Fruit fly (Drosophila melanogaster) whole organism, embryonic: ENCODE measurements around the gene mRpL49.

Experiments used
- ATbp ChIP-seq: fragments of 200-800 bp; sonication (Bioruptor generic); optimal IDR thresholded peaks from 2 replicates; lab custom pipeline; 2017; ENCODE audit warnings: missing biosample characterization, mild to moderate bottlenecking, missing genetic modification characterization, missing genetic modification reagents
- CG11504 ChIP-seq: fragments of 200-800 bp; sonication (Bioruptor generic); optimal IDR thresholded peaks from 3 replicates; lab custom pipeline; 2019; ENCODE audit warnings: missing biosample characterization, mild to moderate bottlenecking, missing genetic modification characterization, moderate library complexity
- CG11696 ChIP-seq: fragments of 200-800 bp; sonication (Bioruptor generic); IDR thresholded peaks from 2 replicates; pipeline ENCODE4 v1.3.6; 2022; ENCODE audit warnings: missing biosample characterization, missing genetic modification characterization
- CG12942 ChIP-seq: fragments of 200-800 bp; sonication (Bioruptor generic); optimal IDR thresholded peaks from 3 replicates; lab custom pipeline; 2016; ENCODE audit warnings: missing biosample characterization, missing genetic modification characterization
- CG14860 ChIP-seq: fragments of 200-800 bp; sonication (Bioruptor generic); IDR thresholded peaks from 3 replicates; pipeline ENCODE4 v1.3.6; 2022; ENCODE audit warnings: missing biosample characterization, missing genetic modification characterization; ENCODE audit not compliant: partially characterized antibody
- CG15696 ChIP-seq: fragments of 200-800 bp; sonication (Bioruptor generic); optimal IDR thresholded peaks from 2 replicates; lab custom pipeline; 2019; ENCODE audit warnings: missing biosample characterization, mild to moderate bottlenecking, missing genetic modification characterization, moderate library complexity
- CG16863 ChIP-seq: fragments of 200-800 bp; sonication (Bioruptor generic); optimal IDR thresholded peaks from 3 replicates; lab custom pipeline; 2016; ENCODE audit warnings: missing biosample characterization, missing genetic modification characterization
- CG17359 ChIP-seq: fragments of 200-800 bp; sonication (Bioruptor generic); optimal IDR thresholded peaks from 3 replicates; lab custom pipeline; 2018; ENCODE audit warnings: missing biosample characterization, mild to moderate bottlenecking, missing genetic modification characterization, moderate library complexity
- CG17385 ChIP-seq: fragments of 200-800 bp; sonication (Bioruptor generic); optimal IDR thresholded peaks from 3 replicates; lab custom pipeline; 2018; ENCODE audit warnings: missing biosample characterization, mild to moderate bottlenecking, missing genetic modification characterization
- CG2199 ChIP-seq: fragments of 200-800 bp; sonication (Bioruptor generic); IDR thresholded peaks from 3 replicates; pipeline ENCODE4 v1.3.6; 2022; ENCODE audit warnings: missing biosample characterization, missing genetic modification characterization
- CG2875 ChIP-seq: fragments of 200-800 bp; sonication (Bioruptor generic); optimal IDR thresholded peaks from 2 replicates; lab custom pipeline; 2017; ENCODE audit warnings: missing biosample characterization, mild to moderate bottlenecking, missing genetic modification characterization, missing genetic modification reagents
- CG30020 ChIP-seq: fragments of 200-800 bp; optimal IDR thresholded peaks from 2 replicates; lab custom pipeline; 2019; ENCODE audit warnings: missing biosample characterization, mild to moderate bottlenecking, missing genetic modification characterization, moderate library complexity
- CG31224 ChIP-seq: fragments of 200-800 bp; sonication (Bioruptor generic); IDR thresholded peaks from 2 replicates; pipeline ENCODE4 v1.3.6; 2022; ENCODE audit warnings: missing biosample characterization, missing genetic modification characterization
- CG3281 ChIP-seq: fragments of 200-800 bp; sonication (Bioruptor generic); optimal IDR thresholded peaks from 3 replicates; lab custom pipeline; 2017; ENCODE audit warnings: missing biosample characterization, mild to moderate bottlenecking, missing genetic modification characterization
- CG4282 ChIP-seq: fragments of 200-800 bp; sonication (Bioruptor generic); optimal IDR thresholded peaks from 2 replicates; lab custom pipeline; 2016; ENCODE audit warnings: missing biosample characterization, missing genetic modification characterization
- CG4328 ChIP-seq: fragments of 200-800 bp; sonication (Bioruptor generic); optimal IDR thresholded peaks from 3 replicates; lab custom pipeline; 2017; ENCODE audit warnings: missing biosample characterization, missing genetic modification reagents, missing genetic modification characterization
- CG4820 ChIP-seq: fragments of 200-800 bp; sonication (Bioruptor generic); optimal IDR thresholded peaks from 3 replicates; lab custom pipeline; 2016; ENCODE audit warnings: missing biosample characterization, missing genetic modification characterization
- CG6272 ChIP-seq: fragments of 200-800 bp; sonication (Bioruptor generic); IDR thresholded peaks from 2 replicates; pipeline ENCODE4 v1.3.6; 2022; ENCODE audit warnings: missing biosample characterization, missing genetic modification characterization
- CG6791 ChIP-seq: fragments of 200-800 bp; sonication (Bioruptor generic); IDR thresholded peaks from 3 replicates; pipeline ENCODE4 v1.3.6; 2022; ENCODE audit warnings: missing biosample characterization, missing genetic modification characterization; ENCODE audit not compliant: partially characterized antibody
- CG6854 ChIP-seq: fragments of 200-800 bp; sonication (Bioruptor generic); optimal IDR thresholded peaks from 3 replicates; lab custom pipeline; 2017; ENCODE audit warnings: missing biosample characterization, mild to moderate bottlenecking, missing genetic modification characterization
- CG7556 ChIP-seq: fragments of 200-800 bp; sonication (Bioruptor generic); optimal IDR thresholded peaks from 2 replicates; lab custom pipeline; 2017; ENCODE audit warnings: missing biosample characterization, mild to moderate bottlenecking, missing genetic modification characterization
- CG8281 ChIP-seq: fragments of 200-800 bp; sonication (Bioruptor generic); optimal IDR thresholded peaks from 2 replicates; lab custom pipeline; 2018; ENCODE audit warnings: missing biosample characterization, mild to moderate bottlenecking, missing genetic modification characterization, moderate library complexity
- CG8290 ChIP-seq, 3 experiments: fragments of 200-800 bp; sonication (Bioruptor generic); optimal IDR thresholded peaks; 2 replicates each; lab custom pipeline; 2016 to 2019; ENCODE audit warnings: missing biosample characterization in 3 of 3, missing genetic modification characterization in 3 of 3, mild to moderate bottlenecking in 2 of 3, moderate library complexity in 1 of 3
- CG8765 ChIP-seq: fragments of 200-800 bp; sonication (Bioruptor generic); IDR thresholded peaks from 2 replicates; pipeline ENCODE4 v1.3.6; 2022; ENCODE audit warnings: missing biosample characterization, missing genetic modification characterization
- CG9817 ChIP-seq: fragments of 200-800 bp; sonication (Bioruptor generic); optimal IDR thresholded peaks from 2 replicates; lab custom pipeline; 2018; ENCODE audit warnings: missing biosample characterization, mild to moderate bottlenecking, missing genetic modification characterization, moderate library complexity
- CG9932 ChIP-seq: fragments of 200-800 bp; sonication (Bioruptor generic); IDR thresholded peaks from 2 replicates; pipeline ENCODE4 v1.3.6; 2022; ENCODE audit warnings: missing biosample characterization, missing genetic modification characterization
- D ChIP-seq, 2 experiments: fragments of 200-800 bp in 1 of 2; fragments of >200 bp in 1 of 2; sonication (Bioruptor generic) in 1 of 2; optimal IDR thresholded peaks; 2 replicates in 1 of 2; 3 replicates in 1 of 2; lab custom pipeline; 2017; ENCODE audit warnings: mild to moderate bottlenecking in 1 of 2, missing biosample characterization in 1 of 2, missing genetic modification characterization in 1 of 2, missing genetic modification reagents in 1 of 2
- Dad ChIP-seq: fragments of 200-800 bp; sonication (Bioruptor generic); optimal IDR thresholded peaks from 3 replicates; lab custom pipeline; 2016; ENCODE audit warnings: missing biosample characterization, missing genetic modification characterization
- Deaf1 ChIP-seq: fragments of 200-800 bp; optimal IDR thresholded peaks from 3 replicates; lab custom pipeline; 2019; ENCODE audit warnings: missing biosample characterization, mild to moderate bottlenecking, missing genetic modification characterization, moderate library complexity
- Dip2 ChIP-seq: fragments of 200-800 bp; sonication (Bioruptor generic); IDR thresholded peaks from 2 replicates; pipeline ENCODE4 v1.3.6; 2022; ENCODE audit warnings: missing biosample characterization, missing genetic modification characterization
- HLH54F ChIP-seq: fragments of 200-800 bp; sonication (Bioruptor generic); optimal IDR thresholded peaks from 3 replicates; lab custom pipeline; 2016; ENCODE audit warnings: missing biosample characterization, missing genetic modification characterization
- Max ChIP-seq: fragments of 200-800 bp; sonication (Bioruptor generic); optimal IDR thresholded peaks from 2 replicates; lab custom pipeline; 2016; ENCODE audit warnings: missing biosample characterization, mild to moderate bottlenecking, missing genetic modification characterization
- Mes4 ChIP-seq: fragments of 200-800 bp; sonication (Bioruptor generic); optimal IDR thresholded peaks from 2 replicates; lab custom pipeline; 2016; ENCODE audit warnings: missing biosample characterization, missing genetic modification characterization
- Myb ChIP-seq: fragments of 200-800 bp; sonication (Bioruptor generic); optimal IDR thresholded peaks from 2 replicates; lab custom pipeline; 2016; ENCODE audit warnings: missing biosample characterization, missing genetic modification characterization
- Oli ChIP-seq: fragments of 200-800 bp; sonication (Bioruptor generic); optimal IDR thresholded peaks from 2 replicates; lab custom pipeline; 2018; ENCODE audit warnings: missing biosample characterization, mild to moderate bottlenecking, missing genetic modification characterization, moderate library complexity
- Sin3A ChIP-seq: fragments of >200 bp; optimal IDR thresholded peaks from 2 replicates; lab custom pipeline; 2018
- abd-A ChIP-seq: fragments of 200-800 bp; sonication (Bioruptor generic); optimal IDR thresholded peaks from 3 replicates; lab custom pipeline; 2019; ENCODE audit warnings: missing biosample characterization, mild to moderate bottlenecking, missing genetic modification characterization, moderate library complexity
- btn ChIP-seq: fragments of 200-800 bp; sonication (Bioruptor generic); optimal IDR thresholded peaks from 2 replicates; lab custom pipeline; 2016; ENCODE audit warnings: missing biosample characterization, missing genetic modification characterization
- dmrt11E ChIP-seq: fragments of 200-800 bp; sonication (Bioruptor generic); optimal IDR thresholded peaks from 3 replicates; lab custom pipeline; 2018; ENCODE audit warnings: missing biosample characterization, mild to moderate bottlenecking, missing genetic modification characterization, moderate library complexity
- en ChIP-seq: fragments of 200-800 bp; sonication (Bioruptor generic); optimal IDR thresholded peaks from 2 replicates; lab custom pipeline; 2016; ENCODE audit warnings: missing biosample characterization, missing genetic modification characterization
- fu2 ChIP-seq: fragments of 200-800 bp; sonication (Bioruptor generic); optimal IDR thresholded peaks from 2 replicates; lab custom pipeline; 2016; ENCODE audit warnings: missing biosample characterization, missing genetic modification characterization
- gfzf ChIP-seq: fragments of 200-800 bp; sonication (Bioruptor generic); optimal IDR thresholded peaks from 2 replicates; lab custom pipeline; 2016; ENCODE audit warnings: missing biosample characterization, mild to moderate bottlenecking, missing genetic modification characterization, moderate library complexity
- her ChIP-seq: fragments of 200-800 bp; sonication (Bioruptor generic); optimal IDR thresholded peaks from 2 replicates; lab custom pipeline; 2016; ENCODE audit warnings: missing biosample characterization, missing genetic modification characterization
- lola ChIP-seq, 3 experiments: fragments of >200 bp in 2 of 3; fragments of 200-800 bp in 1 of 3; sonication (Bioruptor generic) in 1 of 3; optimal IDR thresholded peaks; 2 replicates each; lab custom pipeline; 2017 to 2019; ENCODE audit warnings: missing biosample characterization in 3 of 3, missing genetic modification characterization in 3 of 3, mild to moderate bottlenecking in 1 of 3, moderate library complexity in 1 of 3
- nerfin-1 ChIP-seq: fragments of 200-800 bp; sonication (Bioruptor generic); optimal IDR thresholded peaks from 3 replicates; lab custom pipeline; 2019; ENCODE audit warnings: missing biosample characterization, mild to moderate bottlenecking, missing genetic modification characterization, moderate library complexity
- pan ChIP-seq, 4 experiments: fragments of >200 bp in 3 of 4; fragments of 200-800 bp in 1 of 4; sonication (Bioruptor generic) in 1 of 4; optimal IDR thresholded peaks in 3 of 4; IDR thresholded peaks in 1 of 4; 2 replicates each; pipeline versions ENCODE4 v1.3.6 to Lab custom; 2017 to 2022; ENCODE audit warnings: missing biosample characterization in 2 of 4, missing genetic modification characterization in 2 of 4, mixed read lengths in 1 of 4
- pros ChIP-seq: fragments of 200-800 bp; sonication (Bioruptor generic); optimal IDR thresholded peaks from 3 replicates; lab custom pipeline; 2019; ENCODE audit warnings: missing biosample characterization, mild to moderate bottlenecking, missing genetic modification characterization, moderate library complexity
- scrt ChIP-seq: fragments of 200-800 bp; sonication (Bioruptor generic); optimal IDR thresholded peaks from 2 replicates; lab custom pipeline; 2018; ENCODE audit warnings: missing biosample characterization, mild to moderate bottlenecking, missing genetic modification characterization, moderate library complexity
- sna ChIP-seq: fragments of 200-800 bp; sonication (Bioruptor generic); IDR thresholded peaks from 2 replicates; pipeline ENCODE4 v1.3.6; 2022; ENCODE audit warnings: missing biosample characterization, missing genetic modification characterization; ENCODE audit not compliant: partially characterized antibody
- sug ChIP-seq: fragments of 200-800 bp; optimal IDR thresholded peaks from 2 replicates; lab custom pipeline; 2019; ENCODE audit warnings: missing biosample characterization, mild to moderate bottlenecking, missing genetic modification characterization, moderate library complexity

Gene mRpL49

dm6 chrX:12869850-12870249 is 37.1 kb upstream of the mRpL49 start (continued):
- no peak for TF ChIP-seq CG6272 (GFP tag; lab: Robert Waterston, UW)
- no peak for TF ChIP-seq ATbp
- no peak for TF ChIP-seq Dad (GFP tag; lab: Kevin White, UChicago)
- no peak for TF ChIP-seq CG8765
- TF ChIP-seq scrt (GFP tag; lab: Kevin White, UChicago): peak; percentile 14
- no peak for TF ChIP-seq Dip2
- TF ChIP-seq CG17385: no peak
- no peak for TF ChIP-seq CG2199
- no peak for TF ChIP-seq CG12942 (GFP tag; lab: Kevin White, UChicago)
- no peak for TF ChIP-seq sna (GFP tag; lab: Robert Waterston, UW)
- TF ChIP-seq CG8290 (GFP tag; optimal IDR thresholded peaks at IDR 0.05; lab: Kevin White, UChicago): no peak
- TF ChIP-seq CG8290 (tag; optimal IDR thresholded peaks at IDR 0.05; lab: Kevin White, UChicago): no peak
- no peak for TF ChIP-seq Mes4 (GFP tag; lab: Kevin White, UChicago)
- TF ChIP-seq fu2: no peak
- no peak for TF ChIP-seq CG11696 (GFP tag; lab: Robert Waterston, UW)
- no peak for TF ChIP-seq CG4282 (GFP tag; lab: Kevin White, UChicago)
- no peak for TF ChIP-seq btn
- TF ChIP-seq CG16863: no peak
- no peak for TF ChIP-seq pan (optimal IDR thresholded peaks at IDR 0.05; lab: Kevin White, UChicago)
- TF ChIP-seq pan (GFP tag; optimal IDR thresholded peaks at IDR 0.05 in 1 of 2, IDR thresholded peaks at IDR 0.05 in 1 of 2): no peak
- no peak for TF ChIP-seq CG15696
- TF ChIP-seq CG7556 (GFP tag; lab: Kevin White, UChicago): peak; percentile 45
- no peak for TF ChIP-seq CG17359
- TF ChIP-seq D (optimal IDR thresholded peaks at IDR 0.05; lab: Kevin White, UChicago): no peak
- TF ChIP-seq D (GFP tag; optimal IDR thresholded peaks at IDR 0.05; lab: Kevin White, UChicago): no peak
- TF ChIP-seq pros (GFP tag; lab: Kevin White, UChicago): no peak
- no peak for TF ChIP-seq HLH54F (GFP tag; lab: Kevin White, UChicago)
- peak; percentile 54 for TF ChIP-seq CG11504 (tag; lab: Kevin White, UChicago)
- TF ChIP-seq Max (GFP tag; lab: Kevin White, UChicago): no peak
- peak; percentile 24 for TF ChIP-seq CG3281 (GFP tag; lab: Kevin White, UChicago)
- no peak for TF ChIP-seq CG4820 (GFP tag; lab: Kevin White, UChicago)
- no peak for TF ChIP-seq CG2875
- TF ChIP-seq abd-A (tag; lab: Kevin White, UChicago): peak; percentile 20
- no peak for TF ChIP-seq CG31224 (GFP tag; lab: Robert Waterston, UW)
- TF ChIP-seq CG6854: no peak
- no peak for TF ChIP-seq nerfin-1 (tag; lab: Kevin White, UChicago)
- TF ChIP-seq gfzf (GFP tag; lab: Kevin White, UChicago): no peak
- peak; percentile 4 for TF ChIP-seq sug (tag; lab: Kevin White, UChicago)
- no peak for TF ChIP-seq CG9932 (GFP tag; lab: Robert Waterston, UW)
- no peak for TF ChIP-seq CG30020 (tag; lab: Kevin White, UChicago)
- no peak for TF ChIP-seq Deaf1
- TF ChIP-seq CG8281: no peak
- TF ChIP-seq her (GFP tag; lab: Kevin White, UChicago): no peak
- no peak for TF ChIP-seq Sin3A (lab: Kevin White, UChicago)
- no peak for TF ChIP-seq en (GFP tag; lab: Kevin White, UChicago)
- TF ChIP-seq Oli (tag; lab: Kevin White, UChicago): peak; percentile 5
- TF ChIP-seq lola (GFP tag; optimal IDR thresholded peaks at IDR 0.05; lab: Kevin White, UChicago): no peak
- TF ChIP-seq CG9817 (tag; lab: Kevin White, UChicago): no peak
- no peak for TF ChIP-seq Myb
- no peak for TF ChIP-seq CG14860 (GFP tag; lab: Robert Waterston, UW)
- TF ChIP-seq dmrt11E: no peak
- no peak for TF ChIP-seq CG4328 (GFP tag; lab: Kevin White, UChicago)
- TF ChIP-seq CG6791 (GFP tag; lab: Robert Waterston, UW): no peak
